Worm (Caenorhabditis elegans) whole organism, L2 larva: ENCODE data around the gene C08H9.16.

ENCODE experiments used
- nhr-23 ChIP-seq: fragments of 150-350 bp; optimal IDR thresholded peaks from 2 replicates; lab custom pipeline; 2014; ENCODE audit warnings: missing biosample characterization, missing genetic modification reagents, missing genetic modification characterization
- unc-62 ChIP-seq: fragments of 150-350 bp; optimal IDR thresholded peaks from 2 replicates; lab custom pipeline; 2014; ENCODE audit warnings: missing biosample characterization, missing genetic modification reagents, missing genetic modification characterization

DNA sequence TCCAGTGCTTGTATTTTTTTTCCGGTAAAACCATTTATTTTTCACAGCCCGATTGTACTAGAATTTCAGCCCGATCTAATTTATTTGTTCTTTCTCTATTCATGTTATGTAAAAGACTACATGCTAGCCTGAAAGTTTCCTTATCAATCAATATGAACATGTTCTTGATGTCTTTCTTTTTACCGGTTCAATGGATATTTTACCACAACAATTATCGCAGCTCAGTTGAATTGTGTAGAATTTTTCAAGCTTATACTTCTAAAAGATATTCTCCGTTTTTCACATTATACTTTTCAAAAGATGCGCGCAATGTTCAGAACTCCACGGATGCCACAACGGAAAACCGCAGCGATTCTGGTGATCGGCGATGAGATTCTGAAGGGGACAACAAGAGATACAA lies 51.3 kb downstream of the C08H9.16 start, which contains the start of gene flad-1:
- TF ChIP-seq unc-62 (no peak), nhr-23 (tag; lab: Kevin White, UChicago) (no peak)
